Worm (Caenorhabditis elegans) whole organism, L1 larva: ENCODE data around the gene F53E10.6.

ENCODE experiments used
- ama-1 ChIP-seq: fragments of 150-350 bp; optimal IDR thresholded peaks from 2 replicates; lab custom pipeline; 2014
- ces-1 ChIP-seq: fragments of 150-350 bp; optimal IDR thresholded peaks from 2 replicates; lab custom pipeline; 2014; ENCODE audit warnings: missing biosample characterization, missing genetic modification reagents, missing genetic modification characterization
- efl-1 ChIP-seq, 4 experiments: fragments of 150-350 bp; optimal IDR thresholded peaks in 3 of 4; peaks in 1 of 4; 1 replicate in 1 of 4; 2 replicates in 3 of 4; lab custom pipeline; 2014; ENCODE audit warnings: missing biosample characterization in 2 of 4, missing genetic modification characterization in 2 of 4, missing genetic modification reagents in 2 of 4
- lin-39 ChIP-seq: fragments of 150-350 bp; optimal IDR thresholded peaks from 2 replicates; lab custom pipeline; 2014; ENCODE audit warnings: missing biosample characterization, missing genetic modification reagents, missing genetic modification characterization
- mdl-1 ChIP-seq, 2 experiments: fragments of 150-350 bp; optimal IDR thresholded peaks; 2 replicates each; lab custom pipeline; 2014 to 2017; ENCODE audit warnings: missing biosample characterization in 2 of 2, missing genetic modification characterization in 2 of 2, inconsistent platforms in 1 of 2
- nhr-237 ChIP-seq: fragments of 150-350 bp; optimal IDR thresholded peaks from 2 replicates; lab custom pipeline; 2014; ENCODE audit warnings: missing biosample characterization, missing genetic modification characterization
- nhr-28 ChIP-seq: fragments of 150-350 bp; optimal IDR thresholded peaks from 2 replicates; lab custom pipeline; 2014; ENCODE audit warnings: missing biosample characterization, missing genetic modification characterization
- nhr-77 ChIP-seq: fragments of 150-350 bp; optimal IDR thresholded peaks from 2 replicates; lab custom pipeline; 2014; ENCODE audit warnings: missing biosample characterization, missing genetic modification characterization
- pqm-1 ChIP-seq: sonication (generic microtip); optimal IDR thresholded peaks from 3 replicates; lab custom pipeline; 2017; ENCODE audit warnings: missing biosample characterization, missing genetic modification characterization
- sox-4 ChIP-seq: sonication (generic microtip); optimal IDR thresholded peaks from 2 replicates; lab custom pipeline; 2016; ENCODE audit warnings: missing genetic modification characterization, missing compliant biosample characterization
- swsn-7 ChIP-seq: sonication (generic microtip); optimal IDR thresholded peaks from 2 replicates; lab custom pipeline; 2016; ENCODE audit warnings: missing genetic modification characterization, missing compliant biosample characterization
- unc-62 ChIP-seq: fragments of 150-350 bp; optimal IDR thresholded peaks from 2 replicates; lab custom pipeline; 2014; ENCODE audit warnings: missing biosample characterization, missing genetic modification reagents, missing genetic modification characterization
- ztf-11 ChIP-seq, 2 experiments: sonication (generic microtip); optimal IDR thresholded peaks; 2 replicates each; lab custom pipeline; 2016 to 2017; ENCODE audit warnings: missing genetic modification characterization in 2 of 2, missing biosample characterization in 1 of 2, missing compliant biosample characterization in 1 of 2

DNA sequence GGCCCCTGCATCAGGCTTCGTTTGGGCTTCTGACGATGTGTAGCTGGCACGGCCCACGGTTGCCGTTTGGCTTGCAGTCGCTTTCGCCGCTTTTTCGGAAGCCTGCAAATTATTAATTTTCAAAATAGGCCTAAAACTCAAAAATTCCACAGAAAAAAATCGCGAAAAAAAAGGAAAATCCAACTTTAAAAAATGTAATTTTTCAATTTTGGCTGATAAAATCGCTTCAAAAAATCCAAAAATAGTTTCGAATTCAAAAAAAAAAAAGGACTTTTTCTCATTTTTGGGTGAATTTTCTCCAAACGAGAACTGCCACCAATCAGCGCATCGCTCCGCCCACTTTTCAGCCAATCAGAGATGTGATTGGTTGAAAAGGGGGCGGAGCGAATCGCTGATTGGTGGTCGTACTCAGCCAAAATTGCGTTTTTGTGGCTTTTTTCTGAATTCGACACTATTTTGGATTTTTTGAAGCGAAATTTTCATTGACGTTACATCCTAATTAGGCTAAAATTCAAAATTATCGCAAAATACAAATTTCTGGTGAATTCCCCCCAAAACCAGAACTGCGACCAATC, 44.4 kb upstream of the F53E10.6 start:
- TF ChIP-seq nhr-77 (tag; lab: Kevin White, UChicago) = no peak
- TF ChIP-seq ztf-11 (tag; optimal IDR thresholded peaks at IDR 0.05; lab: Kevin White, UChicago) = no peak
- TF ChIP-seq ama-1 (lab: Kevin White, UChicago) = no peak
- no peak for TF ChIP-seq sox-4 (tag; lab: Kevin White, UChicago)
- no peak for TF ChIP-seq nhr-237
- TF ChIP-seq unc-62 (GFP tag; lab: Kevin White, UChicago) = no peak
- no peak for TF ChIP-seq swsn-7 (tag; lab: Kevin White, UChicago)
- no peak for TF ChIP-seq ces-1
- no peak for TF ChIP-seq lin-39 (tag; lab: Kevin White, UChicago)
- TF ChIP-seq nhr-28 (tag; lab: Kevin White, UChicago) = no peak
- TF ChIP-seq pqm-1 (tag; lab: Kevin White, UChicago) = no peak
- TF ChIP-seq mdl-1 (tag; optimal IDR thresholded peaks at IDR 0.05; lab: Kevin White, UChicago) = no peak
- TF ChIP-seq efl-1 (optimal IDR thresholded peaks at IDR 0.05; lab: Kevin White, UChicago) = no peak
- TF ChIP-seq efl-1 (GFP tag; optimal IDR thresholded peaks at IDR 0.05 in 1 of 2; lab: Kevin White, UChicago) = no peak
